Worm (Caenorhabditis elegans) whole organism, midembryonic: ENCODE results near the gene ghi-1.

ENCODE experiments used
- T22C8.4 ChIP-seq: fragments of 200-800 bp; sonication (Bioruptor generic); IDR thresholded peaks from 2 replicates; pipeline ENCODE4 v1.3.6; 2022; ENCODE audit warnings: missing genetic modification characterization, missing compliant biosample characterization
- cog-1 ChIP-seq: sonication (generic microtip); optimal IDR thresholded peaks from 2 replicates; lab custom pipeline; 2016; ENCODE audit warnings: missing genetic modification characterization, missing compliant biosample characterization
- flt-1 ChIP-seq: fragments of 200-800 bp; sonication (Bioruptor generic); IDR thresholded peaks from 2 replicates; pipeline ENCODE4 v1.3.6; 2022; ENCODE audit warnings: missing genetic modification characterization, missing compliant biosample characterization
- klf-2 ChIP-seq: fragments of 200-800 bp; sonication (Bioruptor generic); conservative IDR thresholded peaks from 2 replicates; pipeline ENCODE4 v1.3.6; 2022; ENCODE audit warnings: missing genetic modification reagents, missing genetic modification characterization, missing compliant biosample characterization
- med-1 ChIP-seq: sonication (generic microtip); optimal IDR thresholded peaks from 2 replicates; lab custom pipeline; 2017; ENCODE audit warnings: missing genetic modification characterization, mild to moderate bottlenecking, missing compliant biosample characterization, antibody characterized with exemption, missing genetic modification reagents; ENCODE audit not compliant: insufficient read depth
- ref-1 ChIP-seq: fragments of 200-800 bp; sonication (Bioruptor generic); conservative IDR thresholded peaks from 2 replicates; pipeline ENCODE4 v1.3.6; 2022; ENCODE audit warnings: missing genetic modification reagents, missing genetic modification characterization, missing compliant biosample characterization
- tab-1 ChIP-seq: fragments of 200-800 bp; sonication (Bioruptor generic); IDR thresholded peaks from 2 replicates; pipeline ENCODE4 v1.3.6; 2022; ENCODE audit warnings: missing genetic modification characterization, missing compliant biosample characterization
- ztf-23 ChIP-seq: fragments of 200-800 bp; sonication (Bioruptor generic); IDR thresholded peaks from 2 replicates; pipeline ENCODE4 v1.3.6; 2022; ENCODE audit warnings: missing genetic modification reagents, missing genetic modification characterization, missing compliant biosample characterization
- ztf-29 ChIP-seq: fragments of 200-800 bp; sonication (Bioruptor generic); IDR thresholded peaks from 2 replicates; pipeline ENCODE4 v1.3.6; 2022; ENCODE audit warnings: missing genetic modification reagents, missing genetic modification characterization, missing compliant biosample characterization

ghi-1 gene

DNA sequence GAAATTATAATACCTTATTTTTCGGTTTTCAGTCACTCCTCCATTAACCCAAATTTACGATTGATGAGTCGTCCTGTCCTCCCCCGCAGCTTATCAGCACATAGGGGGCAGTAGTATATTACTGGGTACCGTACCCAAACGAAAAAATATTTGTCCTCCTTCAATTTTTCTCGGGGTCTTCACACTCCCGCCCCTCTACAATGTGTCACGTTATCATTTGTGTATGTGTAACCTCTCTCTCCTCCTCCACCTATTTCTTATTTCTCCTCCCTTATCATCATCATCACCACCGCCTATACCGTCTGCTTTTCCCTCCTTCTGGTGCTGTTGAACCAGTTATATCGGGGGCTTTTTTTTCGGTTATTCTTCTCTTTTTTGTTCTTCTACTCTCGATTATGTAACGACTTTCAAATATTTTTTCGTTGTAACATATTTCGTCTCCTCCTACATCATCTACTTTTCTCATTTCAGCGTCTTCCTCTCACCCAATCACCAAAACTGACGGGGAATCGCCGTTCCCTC lies at the start of gene ghi-1:
Gene ghi-1 (plus strand): TSS at position 472 of the 522 bp plus-strand sequence.
- TF ChIP-seq med-1 (GFP tag; lab: Kevin White, UChicago) = no peak
- no peak for TF ChIP-seq ref-1 (GFP tag; lab: Robert Waterston, UW)
- TF ChIP-seq cog-1 = no peak
- no peak for TF ChIP-seq T22C8.4
- no peak for TF ChIP-seq flt-1 (GFP tag; lab: Robert Waterston, UW)
- TF ChIP-seq ztf-23 = no peak
- TF ChIP-seq ztf-29 (GFP tag; lab: Robert Waterston, UW) = no peak
- no peak for TF ChIP-seq klf-2 (GFP tag; lab: Robert Waterston, UW)
- no peak for TF ChIP-seq tab-1 (GFP tag; lab: Robert Waterston, UW)

DNA sequence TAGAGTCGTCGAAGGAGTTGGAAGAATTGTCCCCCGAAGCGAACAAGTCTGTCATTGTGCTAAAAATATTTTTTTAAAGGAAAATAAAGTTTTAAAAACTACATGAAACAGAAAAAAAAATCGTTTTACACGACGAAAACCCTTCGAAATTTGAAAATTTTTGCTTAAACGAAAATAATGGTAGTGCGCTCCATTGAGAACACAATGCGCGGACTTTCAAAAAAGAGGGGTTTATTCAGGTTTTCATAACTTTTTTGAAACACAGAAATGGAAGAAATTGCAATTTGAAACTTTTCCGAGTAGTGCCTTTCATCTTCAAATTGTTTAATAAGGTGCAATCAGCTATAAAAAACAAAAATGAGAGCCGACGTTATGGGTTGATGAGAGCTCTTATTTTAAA lies 46.8 kb upstream of the ghi-1 start, which contains the start of gene npp-5:
Gene npp-5 (minus strand): TSS at position 59 of the 400 bp plus-strand sequence.
- no peak for TF ChIP-seq ztf-29 (GFP tag; lab: Robert Waterston, UW)
- no peak for TF ChIP-seq flt-1 (GFP tag; lab: Robert Waterston, UW)
- TF ChIP-seq klf-2 (GFP tag; lab: Robert Waterston, UW) = no peak
- TF ChIP-seq med-1 (GFP tag; lab: Kevin White, UChicago) = no peak
- no peak for TF ChIP-seq ztf-23
- no peak for TF ChIP-seq T22C8.4
- no peak for TF ChIP-seq ref-1 (GFP tag; lab: Robert Waterston, UW)
- TF ChIP-seq tab-1 (GFP tag; lab: Robert Waterston, UW) = no peak
- TF ChIP-seq cog-1 = no peak

DNA sequence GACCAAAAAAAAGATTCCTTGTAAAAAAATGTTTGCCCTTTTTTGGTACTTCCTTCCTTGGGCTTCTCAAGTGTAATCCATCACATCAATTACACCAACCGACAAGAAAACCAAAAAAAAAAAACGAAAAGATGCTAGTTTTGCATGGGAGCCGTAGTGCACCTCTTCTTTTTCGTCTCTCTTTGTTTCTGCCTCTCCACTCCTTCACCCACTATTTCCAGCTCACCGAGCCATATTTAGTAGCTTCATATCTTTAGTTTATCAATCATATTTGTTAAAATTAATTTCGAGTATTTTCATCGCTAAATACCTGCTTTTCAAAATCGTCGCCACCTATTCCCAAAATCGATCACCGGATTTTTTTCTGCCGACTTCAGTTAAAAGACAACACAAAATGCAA lies 45.8 kb upstream of the ghi-1 start, which contains the start of gene F07A11.4:
Gene F07A11.4 (plus strand): TSS at position 301 of the 400 bp plus-strand sequence.
- TF ChIP-seq ztf-29 (GFP tag; lab: Robert Waterston, UW) (no peak), tab-1 (GFP tag; lab: Robert Waterston, UW) (no peak), ztf-23 (no peak), med-1 (GFP tag; lab: Kevin White, UChicago) (no peak), T22C8.4 (no peak), cog-1 (no peak), flt-1 (GFP tag; lab: Robert Waterston, UW) (no peak), klf-2 (GFP tag; lab: Robert Waterston, UW) (no peak), ref-1 (GFP tag; lab: Robert Waterston, UW) (no peak)

DNA sequence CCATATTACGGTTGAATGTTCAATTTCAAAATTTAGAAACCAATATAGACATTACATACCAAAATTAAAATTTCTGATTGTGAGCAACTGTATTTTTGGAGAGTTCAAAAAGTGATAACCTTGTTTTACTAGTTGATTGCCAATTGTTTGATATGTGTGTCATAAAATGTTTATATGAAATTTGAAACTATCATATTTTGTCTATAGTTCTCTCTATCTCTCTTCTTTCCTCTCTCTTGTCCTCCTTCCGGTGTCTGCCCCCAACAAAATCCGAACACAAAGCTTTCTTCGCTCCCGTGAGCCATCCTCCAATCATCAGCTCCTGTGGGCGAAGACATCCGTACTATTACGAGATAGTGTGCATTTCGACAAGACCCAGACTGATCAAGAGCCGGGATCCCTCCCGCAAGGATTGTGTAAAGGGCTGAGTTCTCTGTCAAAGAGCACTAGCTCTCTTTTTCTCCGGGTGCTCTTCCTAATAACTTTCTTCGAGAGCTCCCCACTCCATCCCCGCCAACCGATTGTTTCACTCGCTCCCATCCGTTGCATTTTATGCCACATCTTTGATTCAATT lies 44.1 kb upstream of the ghi-1 start:
- TF ChIP-seq flt-1 (GFP tag; lab: Robert Waterston, UW) (no peak), klf-2 (GFP tag; lab: Robert Waterston, UW) (no peak), med-1 (GFP tag; lab: Kevin White, UChicago) (no peak)

DNA sequence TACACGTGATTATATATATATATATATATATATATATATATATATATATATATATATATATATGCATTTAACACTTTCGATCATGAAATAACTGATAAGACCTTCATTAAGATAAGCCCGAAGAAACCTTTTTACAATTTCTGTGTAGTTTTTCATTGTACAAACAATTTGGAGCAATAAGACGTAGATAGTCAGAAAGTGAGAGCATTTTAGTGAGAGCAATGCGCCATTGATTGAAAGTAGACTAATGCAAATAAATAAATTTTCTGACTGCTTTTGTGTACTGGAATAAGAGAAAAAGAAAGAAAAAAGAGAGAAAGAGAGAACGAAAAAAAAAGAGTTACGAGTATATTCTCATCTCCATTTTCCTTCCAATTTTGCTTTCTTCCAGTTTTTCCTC lies 41.9 kb upstream of the ghi-1 start:
- TF ChIP-seq tab-1 (GFP tag; lab: Robert Waterston, UW) = no peak
- TF ChIP-seq med-1 (GFP tag; lab: Kevin White, UChicago) = no peak
- TF ChIP-seq klf-2 (GFP tag; lab: Robert Waterston, UW) = no peak
- TF ChIP-seq ref-1 (GFP tag; lab: Robert Waterston, UW) = no peak
- TF ChIP-seq cog-1 = no peak
- no peak for TF ChIP-seq ztf-23

DNA sequence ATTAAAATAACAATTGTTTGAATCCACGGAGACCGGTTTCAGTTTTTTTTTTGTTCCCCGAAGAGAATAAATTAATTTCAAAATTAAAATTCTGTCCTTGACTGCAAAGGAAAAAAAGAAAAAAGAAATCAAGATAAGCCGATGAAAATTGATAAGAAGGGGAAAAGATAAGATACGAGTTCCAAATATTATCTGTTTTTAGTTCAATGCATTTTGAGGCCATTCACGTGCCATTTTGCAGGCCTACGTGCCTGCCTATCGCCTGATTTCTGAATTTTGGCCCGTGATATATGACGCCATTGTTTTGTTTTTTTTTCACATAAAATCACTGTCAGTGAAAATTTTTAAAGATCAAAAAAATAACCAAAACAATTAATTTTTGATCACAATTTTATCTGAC lies 35.1 kb upstream of the ghi-1 start:
- TF ChIP-seq ref-1 (GFP tag; lab: Robert Waterston, UW) (no peak), med-1 (GFP tag; lab: Kevin White, UChicago) (no peak), flt-1 (GFP tag; lab: Robert Waterston, UW) (no peak), ztf-29 (GFP tag; lab: Robert Waterston, UW) (no peak), T22C8.4 (no peak), klf-2 (GFP tag; lab: Robert Waterston, UW) (no peak), tab-1 (GFP tag; lab: Robert Waterston, UW) (no peak), cog-1 (no peak), ztf-23 (no peak)

DNA sequence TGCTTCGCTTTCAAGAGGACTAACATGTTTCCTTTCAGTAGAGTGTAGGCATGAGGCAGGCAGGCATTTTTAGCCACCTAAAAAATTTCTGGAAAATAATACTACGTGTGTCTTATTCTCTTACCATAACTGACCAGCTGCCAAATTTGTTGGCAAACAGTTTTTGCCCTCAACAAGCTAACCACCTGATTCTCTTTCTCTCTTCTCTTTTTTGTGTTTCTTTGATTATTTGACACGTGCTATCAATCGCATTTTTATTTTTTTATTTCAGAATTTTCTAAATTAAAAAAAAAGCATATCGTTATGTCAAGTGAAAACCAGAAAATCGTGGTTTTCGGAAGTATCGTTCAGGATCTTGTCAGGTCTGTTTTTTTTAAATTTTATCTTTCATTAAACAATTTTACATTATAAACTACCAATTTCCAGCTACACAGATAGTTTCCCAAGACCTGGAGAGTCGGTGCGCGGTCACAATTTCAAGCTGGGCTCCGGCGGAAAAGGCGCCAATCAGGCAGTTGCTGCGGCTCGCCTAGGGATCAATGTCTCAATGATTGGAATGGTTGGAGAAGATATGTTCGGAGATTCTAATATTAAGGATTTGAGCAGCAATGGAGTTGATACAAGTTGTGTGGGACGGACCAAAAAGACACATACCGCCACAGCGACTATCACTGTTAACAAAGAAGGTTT lies 34.4 kb upstream of the ghi-1 start, which contains the start of gene F07A11.5:
Gene F07A11.5 (plus strand): TSS at position 267 of the 690 bp plus-strand sequence.
- TF ChIP-seq ztf-29 (GFP tag; lab: Robert Waterston, UW) = no peak
- TF ChIP-seq tab-1 (GFP tag; lab: Robert Waterston, UW) = no peak
- no peak for TF ChIP-seq ztf-23
- TF ChIP-seq ref-1 (GFP tag; lab: Robert Waterston, UW) = no peak
- no peak for TF ChIP-seq cog-1

DNA sequence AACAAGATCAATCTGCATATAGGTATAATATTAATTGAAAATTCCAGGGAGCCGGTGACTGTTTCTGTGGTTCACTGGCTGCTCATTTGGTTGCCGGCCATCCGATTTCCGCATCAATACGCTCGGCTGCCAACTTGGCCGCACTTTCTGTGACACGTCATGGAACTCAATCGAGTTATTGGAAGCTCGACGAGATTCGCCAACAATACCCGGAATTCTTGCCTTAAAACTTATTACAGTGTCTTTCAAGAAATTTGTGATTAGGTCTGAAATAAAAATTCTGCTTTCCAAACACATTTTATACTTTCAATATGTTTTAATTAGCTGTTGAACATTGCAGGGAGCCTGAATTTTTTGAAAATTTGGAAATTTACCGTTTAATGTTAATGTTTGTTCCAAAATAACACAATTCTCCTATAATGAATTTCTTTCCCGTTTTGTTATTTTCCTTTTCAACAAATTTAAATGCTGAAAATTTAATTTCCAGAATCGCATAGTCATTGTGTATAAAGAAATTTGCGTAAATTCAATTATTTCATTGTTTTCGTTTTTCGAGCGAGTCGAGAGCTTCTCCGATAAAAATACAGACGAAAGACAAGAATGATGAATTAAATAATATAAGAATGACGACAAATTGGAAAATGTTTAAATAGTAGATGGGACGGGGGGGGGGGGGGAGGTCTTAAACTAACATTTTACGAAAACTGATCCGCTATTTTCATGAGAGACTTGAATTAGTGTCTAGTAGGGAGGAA lies 32.3 kb upstream of the ghi-1 start:
- TF ChIP-seq ref-1 (GFP tag; lab: Robert Waterston, UW) = no peak
- no peak for TF ChIP-seq med-1 (GFP tag; lab: Kevin White, UChicago)
- TF ChIP-seq cog-1 = no peak
- TF ChIP-seq T22C8.4 = no peak
- no peak for TF ChIP-seq klf-2 (GFP tag; lab: Robert Waterston, UW)
- TF ChIP-seq flt-1 (GFP tag; lab: Robert Waterston, UW) = no peak
- no peak for TF ChIP-seq tab-1 (GFP tag; lab: Robert Waterston, UW)
- no peak for TF ChIP-seq ztf-23
- no peak for TF ChIP-seq ztf-29 (GFP tag; lab: Robert Waterston, UW)
